Worm (Caenorhabditis elegans) whole organism, L1 larva: Measurements from ENCODE around the gene srz-23.
A peak's percentile ranks its signal among the peaks of the same experiment; 100 is the strongest.

Source experiments
- ama-1 ChIP-seq: fragments of 150-350 bp; optimal IDR thresholded peaks from 2 replicates; lab custom pipeline; 2014
- efl-1 ChIP-seq, 4 experiments: fragments of 150-350 bp; optimal IDR thresholded peaks in 3 of 4; peaks in 1 of 4; 1 replicate in 1 of 4; 2 replicates in 3 of 4; lab custom pipeline; 2014; ENCODE audit warnings: missing biosample characterization in 2 of 4, missing genetic modification characterization in 2 of 4, missing genetic modification reagents in 2 of 4
- egl-27 ChIP-seq, 2 experiments: fragments of 150-350 bp in 1 of 2; sonication (generic microtip); optimal IDR thresholded peaks; 3 replicates each; lab custom pipeline; 2017 to 2018; ENCODE audit warnings: missing biosample characterization in 2 of 2, missing genetic modification characterization in 2 of 2, missing genetic modification reagents in 2 of 2
- hlh-4 ChIP-seq: sonication (generic microtip); optimal IDR thresholded peaks from 2 replicates; lab custom pipeline; 2016; ENCODE audit warnings: mild to moderate bottlenecking, missing genetic modification characterization, missing compliant biosample characterization
- lin-39 ChIP-seq: fragments of 150-350 bp; optimal IDR thresholded peaks from 2 replicates; lab custom pipeline; 2014; ENCODE audit warnings: missing biosample characterization, missing genetic modification reagents, missing genetic modification characterization
- mep-1 ChIP-seq: fragments of 150-350 bp; optimal IDR thresholded peaks from 2 replicates; lab custom pipeline; 2014; ENCODE audit warnings: missing biosample characterization, missing genetic modification characterization
- nhr-237 ChIP-seq: fragments of 150-350 bp; optimal IDR thresholded peaks from 2 replicates; lab custom pipeline; 2014; ENCODE audit warnings: missing biosample characterization, missing genetic modification characterization
- unc-86 ChIP-seq: sonication (generic microtip); optimal IDR thresholded peaks from 2 replicates; lab custom pipeline; 2016; ENCODE audit warnings: missing genetic modification characterization, missing compliant biosample characterization

DNA sequence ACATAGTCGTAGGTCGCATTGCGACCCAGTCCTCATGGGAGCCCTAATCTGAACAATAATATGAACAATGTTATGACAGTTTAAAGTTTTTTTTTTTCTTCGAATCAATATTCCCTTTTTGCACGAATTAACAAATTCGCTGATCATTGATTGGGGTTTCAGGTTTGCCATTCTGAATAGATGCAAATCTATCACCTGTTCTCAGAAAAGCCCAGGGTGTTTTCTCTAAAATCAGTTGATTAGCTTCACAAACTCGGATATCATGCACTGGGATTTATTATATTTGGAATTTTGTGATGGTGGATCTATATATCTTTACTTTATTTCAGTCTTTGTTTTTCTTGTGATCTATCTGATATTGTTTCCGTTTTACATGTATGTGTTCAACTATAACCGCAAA, at the start of gene srz-23:
- TF ChIP-seq lin-39 (tag; lab: Kevin White, UChicago) (no peak), unc-86 (tag; lab: Kevin White, UChicago) (no peak), ama-1 (lab: Kevin White, UChicago) (no peak), hlh-4 (peak; percentile 93), mep-1 (tag; lab: Kevin White, UChicago) (no peak), efl-1 (optimal IDR thresholded peaks at IDR 0.05; lab: Kevin White, UChicago) (no peak), efl-1 (GFP tag; optimal IDR thresholded peaks at IDR 0.05 in 1 of 2; lab: Kevin White, UChicago) (no peak), nhr-237 (no peak), egl-27 (tag; optimal IDR thresholded peaks at IDR 0.05; lab: Kevin White, UChicago) (no peak)
